Worm (Caenorhabditis elegans) whole organism, L3 larva: ENCODE data around the gene K01A6.8.

Source experiments
- R02D3.7 ChIP-seq: fragments of 150-350 bp; optimal IDR thresholded peaks from 2 replicates; lab custom pipeline; 2014; ENCODE audit warnings: missing biosample characterization, missing genetic modification characterization
- ZK546.5 ChIP-seq: sonication (generic microtip); optimal IDR thresholded peaks from 2 replicates; lab custom pipeline; 2017; ENCODE audit warnings: missing biosample characterization, missing genetic modification characterization
- ceh-28 ChIP-seq: fragments of 150-350 bp; optimal IDR thresholded peaks from 2 replicates; lab custom pipeline; 2014; ENCODE audit warnings: missing biosample characterization, missing genetic modification reagents, missing genetic modification characterization
- egl-5 ChIP-seq: fragments of 150-350 bp; optimal IDR thresholded peaks from 2 replicates; lab custom pipeline; 2017; ENCODE audit warnings: missing biosample characterization, missing genetic modification reagents, missing genetic modification characterization, inconsistent platforms
- elt-2 ChIP-seq: sonication (generic microtip); optimal IDR thresholded peaks from 2 replicates; lab custom pipeline; 2016; ENCODE audit warnings: missing genetic modification reagents, mild to moderate bottlenecking, missing genetic modification characterization, missing compliant biosample characterization
- jun-1 ChIP-seq: fragments of 150-350 bp; optimal IDR thresholded peaks from 2 replicates; lab custom pipeline; 2014; ENCODE audit warnings: missing biosample characterization, missing genetic modification reagents, missing genetic modification characterization
- lin-15B ChIP-seq: fragments of 150-350 bp; optimal IDR thresholded peaks from 2 replicates; lab custom pipeline; 2014; ENCODE audit warnings: missing biosample characterization, missing genetic modification characterization
- lsy-12 ChIP-seq: sonication (generic microtip); optimal IDR thresholded peaks from 2 replicates; lab custom pipeline; 2016; ENCODE audit warnings: mild to moderate bottlenecking, missing genetic modification characterization, missing compliant biosample characterization
- mdl-1 ChIP-seq: fragments of 150-350 bp; optimal IDR thresholded peaks from 2 replicates; lab custom pipeline; 2014; ENCODE audit warnings: missing biosample characterization, missing genetic modification characterization
- nhr-12 ChIP-seq: fragments of 150-350 bp; optimal IDR thresholded peaks from 2 replicates; lab custom pipeline; 2014; ENCODE audit warnings: missing biosample characterization, missing genetic modification characterization
- nhr-28 ChIP-seq: fragments of 150-350 bp; optimal IDR thresholded peaks from 2 replicates; lab custom pipeline; 2014; ENCODE audit warnings: missing biosample characterization, missing genetic modification characterization
- nhr-76 ChIP-seq: fragments of 150-350 bp; sonication (generic microtip); optimal IDR thresholded peaks from 5 replicates; lab custom pipeline; 2014; ENCODE audit warnings: missing biosample characterization, missing genetic modification characterization
- pha-4 ChIP-seq: fragments of 150-350 bp; optimal IDR thresholded peaks from 2 replicates; lab custom pipeline; 2014; ENCODE audit warnings: missing biosample characterization, missing genetic modification reagents, missing genetic modification characterization
- sea-2 ChIP-seq: fragments of 150-350 bp; sonication (generic microtip); optimal IDR thresholded peaks from 4 replicates; lab custom pipeline; 2014; ENCODE audit warnings: missing biosample characterization, missing genetic modification reagents, missing genetic modification characterization
- tbx-2 ChIP-seq: sonication (generic microtip); optimal IDR thresholded peaks from 2 replicates; lab custom pipeline; 2016; ENCODE audit warnings: mild to moderate bottlenecking, missing genetic modification characterization, missing compliant biosample characterization
- unc-39 ChIP-seq: sonication (generic microtip); optimal IDR thresholded peaks from 4 replicates; lab custom pipeline; 2017; ENCODE audit warnings: missing biosample characterization, missing genetic modification characterization
- unc-62 ChIP-seq: fragments of 150-350 bp; sonication (generic microtip); optimal IDR thresholded peaks from 4 replicates; lab custom pipeline; 2014; ENCODE audit warnings: missing biosample characterization, missing genetic modification reagents, missing genetic modification characterization
- ztf-11 ChIP-seq: fragments of 150-350 bp; optimal IDR thresholded peaks from 2 replicates; lab custom pipeline; 2014; ENCODE audit warnings: missing biosample characterization, missing genetic modification characterization
- ztf-4 ChIP-seq: fragments of 150-350 bp; optimal IDR thresholded peaks from 2 replicates; lab custom pipeline; 2014; ENCODE audit warnings: missing biosample characterization, missing genetic modification characterization

Gene K01A6.8

DNA sequence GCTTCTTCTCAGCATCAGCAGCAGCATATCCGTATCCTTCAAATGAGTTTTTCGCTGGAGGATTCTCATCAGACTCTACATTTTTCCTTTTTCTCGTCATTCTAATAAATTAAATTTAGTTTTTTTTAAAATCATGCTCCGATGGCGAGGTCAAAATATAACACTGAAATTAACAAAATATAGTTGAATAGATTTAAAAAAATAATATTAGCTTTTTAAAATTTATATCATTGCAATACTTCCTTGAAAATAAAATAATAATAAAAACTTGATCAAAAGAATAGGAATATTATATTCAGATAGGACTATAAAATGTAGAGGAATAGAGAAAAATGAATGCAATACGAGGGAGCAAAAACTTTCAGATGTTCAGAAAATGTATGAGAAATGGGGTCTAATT lies 49.2 kb downstream of the K01A6.8 start, which contains the start of gene ZK792.5:
TSS of gene ZK792.5 (minus strand) at position 101 of the 400 bp plus-strand sequence.
- TF ChIP-seq ztf-11 (tag; lab: Kevin White, UChicago) (no peak), ztf-4 (tag; lab: Kevin White, UChicago) (no peak), nhr-76 (tag; lab: Kevin White, UChicago) (no peak), ceh-28 (tag; lab: Kevin White, UChicago) (no peak), pha-4 (tag; lab: Kevin White, UChicago) (no peak), lsy-12 (no peak), mdl-1 (tag; lab: Kevin White, UChicago) (no peak), egl-5 (no peak), unc-62 (no peak), elt-2 (tag; lab: Kevin White, UChicago) (no peak), nhr-28 (tag; lab: Kevin White, UChicago) (no peak), unc-39 (tag; lab: Kevin White, UChicago) (no peak), R02D3.7 (tag; lab: Kevin White, UChicago) (no peak), sea-2 (GFP tag; lab: Kevin White, UChicago) (no peak), tbx-2 (no peak), nhr-12 (tag; lab: Kevin White, UChicago) (no peak), ZK546.5 (no peak), lin-15B (no peak), jun-1 (tag; lab: Kevin White, UChicago) (no peak)
